Fruit fly (Drosophila melanogaster) whole organism, embryonic: ENCODE measurements around the gene CG7182.

Experiments used
- Antp ChIP-seq: fragments of 200-800 bp; sonication (Bioruptor generic); optimal IDR thresholded peaks from 3 replicates; lab custom pipeline; 2016; ENCODE audit warnings: missing biosample characterization, missing genetic modification characterization
- Bgb ChIP-seq: fragments of 200-800 bp; sonication (Bioruptor generic); IDR thresholded peaks from 2 replicates; pipeline ENCODE4 v1.3.6; 2022; ENCODE audit warnings: missing biosample characterization, missing genetic modification characterization; ENCODE audit not compliant: partially characterized antibody
- Bteb2 ChIP-seq: fragments of 200-800 bp; sonication (Bioruptor generic); optimal IDR thresholded peaks from 2 replicates; lab custom pipeline; 2016; ENCODE audit warnings: missing biosample characterization, missing genetic modification characterization
- CG10462 ChIP-seq: fragments of 200-800 bp; sonication (Bioruptor generic); optimal IDR thresholded peaks from 2 replicates; lab custom pipeline; 2016; ENCODE audit warnings: missing biosample characterization, missing genetic modification characterization
- CG10543 ChIP-seq: fragments of 200-800 bp; sonication (Bioruptor generic); optimal IDR thresholded peaks from 3 replicates; lab custom pipeline; 2017; ENCODE audit warnings: missing biosample characterization, mild to moderate bottlenecking, missing genetic modification characterization, moderate library complexity
- CG11504 ChIP-seq: fragments of 200-800 bp; sonication (Bioruptor generic); optimal IDR thresholded peaks from 3 replicates; lab custom pipeline; 2019; ENCODE audit warnings: missing biosample characterization, mild to moderate bottlenecking, missing genetic modification characterization, moderate library complexity
- CG11695 ChIP-seq: fragments of 200-800 bp; sonication (Bioruptor generic); IDR thresholded peaks from 3 replicates; pipeline ENCODE4 v1.3.6; 2022; ENCODE audit warnings: missing biosample characterization, missing genetic modification characterization
- CG12769 ChIP-seq: fragments of 200-800 bp; sonication (Bioruptor generic); optimal IDR thresholded peaks from 2 replicates; lab custom pipeline; 2019; ENCODE audit warnings: missing biosample characterization, mild to moderate bottlenecking, missing genetic modification characterization, moderate library complexity
- CG14667 ChIP-seq: fragments of 200-800 bp; sonication (Bioruptor generic); IDR thresholded peaks from 2 replicates; pipeline ENCODE4 v1.3.6; 2022; ENCODE audit warnings: missing biosample characterization, missing genetic modification characterization
- CG15479 ChIP-seq: fragments of 200-800 bp; sonication (Bioruptor generic); optimal IDR thresholded peaks from 3 replicates; lab custom pipeline; 2019; ENCODE audit warnings: missing biosample characterization, mild to moderate bottlenecking, missing genetic modification characterization, moderate library complexity
- CG1792 ChIP-seq: fragments of 200-800 bp; sonication (Bioruptor generic); optimal IDR thresholded peaks from 2 replicates; lab custom pipeline; 2016; ENCODE audit warnings: missing biosample characterization, missing genetic modification characterization
- CG31224 ChIP-seq: fragments of 200-800 bp; sonication (Bioruptor generic); IDR thresholded peaks from 2 replicates; pipeline ENCODE4 v1.3.6; 2022; ENCODE audit warnings: missing biosample characterization, missing genetic modification characterization
- CG32772 ChIP-seq: fragments of 200-800 bp; sonication (Bioruptor generic); IDR thresholded peaks from 2 replicates; pipeline ENCODE4 v1.3.6; 2022; ENCODE audit warnings: missing biosample characterization, missing genetic modification characterization
- CG4820 ChIP-seq: fragments of 200-800 bp; sonication (Bioruptor generic); optimal IDR thresholded peaks from 3 replicates; lab custom pipeline; 2016; ENCODE audit warnings: missing biosample characterization, missing genetic modification characterization
- CG5180 ChIP-seq: fragments of 200-800 bp; sonication (Bioruptor generic); optimal IDR thresholded peaks from 3 replicates; lab custom pipeline; 2017; ENCODE audit warnings: missing biosample characterization, missing genetic modification characterization, mild to moderate bottlenecking, moderate library complexity, missing genetic modification reagents
- CG6254 ChIP-seq: fragments of 200-800 bp; sonication (Bioruptor generic); optimal IDR thresholded peaks from 3 replicates; lab custom pipeline; 2017; ENCODE audit warnings: mild to moderate bottlenecking, missing biosample characterization, missing genetic modification reagents, missing genetic modification characterization
- CG6765 ChIP-seq: fragments of 200-800 bp; sonication (Bioruptor generic); optimal IDR thresholded peaks from 3 replicates; lab custom pipeline; 2017; ENCODE audit warnings: missing biosample characterization, mild to moderate bottlenecking, missing genetic modification characterization
- CG7357 ChIP-seq: fragments of 200-800 bp; sonication (Bioruptor generic); IDR thresholded peaks from 3 replicates; pipeline ENCODE4 v1.3.6; 2022; ENCODE audit warnings: missing biosample characterization, missing genetic modification characterization
- CG7839 ChIP-seq: fragments of 200-800 bp; sonication (Bioruptor generic); optimal IDR thresholded peaks from 3 replicates; lab custom pipeline; 2018; ENCODE audit warnings: missing biosample characterization, mild to moderate bottlenecking, missing genetic modification characterization, moderate library complexity
- CG8388 ChIP-seq: fragments of 200-800 bp; sonication (Bioruptor generic); optimal IDR thresholded peaks from 2 replicates; lab custom pipeline; 2019; ENCODE audit warnings: missing biosample characterization, mild to moderate bottlenecking, missing genetic modification characterization, moderate library complexity
- Camta ChIP-seq: fragments of 200-800 bp; sonication (Bioruptor generic); optimal IDR thresholded peaks from 2 replicates; lab custom pipeline; 2016; ENCODE audit warnings: missing biosample characterization, missing genetic modification characterization
- D ChIP-seq, 2 experiments: fragments of 200-800 bp in 1 of 2; fragments of >200 bp in 1 of 2; sonication (Bioruptor generic) in 1 of 2; optimal IDR thresholded peaks; 2 replicates in 1 of 2; 3 replicates in 1 of 2; lab custom pipeline; 2017; ENCODE audit warnings: mild to moderate bottlenecking in 1 of 2, missing biosample characterization in 1 of 2, missing genetic modification characterization in 1 of 2, missing genetic modification reagents in 1 of 2
- Dek ChIP-seq: fragments of 200-800 bp; sonication (Bioruptor generic); optimal IDR thresholded peaks from 3 replicates; lab custom pipeline; 2019; ENCODE audit warnings: missing biosample characterization, mild to moderate bottlenecking, missing genetic modification characterization, moderate library complexity
- Dp ChIP-seq: fragments of 200-800 bp; sonication (Bioruptor generic); optimal IDR thresholded peaks from 2 replicates; lab custom pipeline; 2018; ENCODE audit warnings: missing biosample characterization, mild to moderate bottlenecking, missing genetic modification characterization, moderate library complexity
- ERR ChIP-seq: fragments of 200-800 bp; sonication (Bioruptor generic); optimal IDR thresholded peaks from 2 replicates; lab custom pipeline; 2016; ENCODE audit warnings: missing biosample characterization, missing genetic modification characterization
- H15 ChIP-seq: fragments of 200-800 bp; sonication (Bioruptor generic); IDR thresholded peaks from 3 replicates; pipeline ENCODE4 v1.3.6; 2022; ENCODE audit warnings: missing biosample characterization, missing genetic modification characterization
- HLH3B ChIP-seq: fragments of 200-800 bp; sonication (Bioruptor generic); IDR thresholded peaks from 2 replicates; pipeline ENCODE4 v1.3.6; 2022; ENCODE audit warnings: missing biosample characterization, missing genetic modification characterization
- NC2β ChIP-seq: fragments of 200-800 bp; sonication (Bioruptor generic); optimal IDR thresholded peaks from 2 replicates; lab custom pipeline; 2016; ENCODE audit warnings: missing biosample characterization, missing genetic modification characterization
- Tbp ChIP-seq: fragments of >200 bp; optimal IDR thresholded peaks from 2 replicates; lab custom pipeline; 2018; ENCODE audit warnings: missing biosample characterization, missing genetic modification characterization
- bcd ChIP-seq: fragments of 200-800 bp; sonication (Bioruptor generic); optimal IDR thresholded peaks from 2 replicates; lab custom pipeline; 2017; ENCODE audit warnings: missing biosample characterization, mild to moderate bottlenecking, missing genetic modification characterization
- crp ChIP-seq, 2 experiments: fragments of 200-800 bp; sonication (Bioruptor generic); optimal IDR thresholded peaks; 2 replicates in 1 of 2; 3 replicates in 1 of 2; lab custom pipeline; 2017; ENCODE audit warnings: missing biosample characterization in 2 of 2, missing genetic modification characterization in 2 of 2, mild to moderate bottlenecking in 1 of 2, moderate library complexity in 1 of 2
- danr ChIP-seq: fragments of 200-800 bp; sonication (Bioruptor generic); IDR thresholded peaks from 2 replicates; pipeline ENCODE4 v1.3.6; 2022; ENCODE audit warnings: missing biosample characterization, missing genetic modification characterization
- dmrt11E ChIP-seq: fragments of 200-800 bp; sonication (Bioruptor generic); optimal IDR thresholded peaks from 3 replicates; lab custom pipeline; 2018; ENCODE audit warnings: missing biosample characterization, mild to moderate bottlenecking, missing genetic modification characterization, moderate library complexity
- ems ChIP-seq: fragments of 200-800 bp; sonication (Bioruptor generic); optimal IDR thresholded peaks from 3 replicates; lab custom pipeline; 2016; ENCODE audit warnings: missing biosample characterization, missing genetic modification characterization
- esg ChIP-seq: fragments of 200-800 bp; sonication (Bioruptor generic); conservative IDR thresholded peaks from 2 replicates; pipeline ENCODE4 v1.3.6; 2022; ENCODE audit warnings: missing biosample characterization, missing genetic modification characterization
- exex ChIP-seq: fragments of 200-800 bp; sonication (Bioruptor generic); optimal IDR thresholded peaks from 4 replicates; lab custom pipeline; 2018; ENCODE audit warnings: missing biosample characterization, mild to moderate bottlenecking, missing genetic modification characterization, moderate library complexity
- grau ChIP-seq: fragments of 200-800 bp; optimal IDR thresholded peaks from 3 replicates; lab custom pipeline; 2019; ENCODE audit warnings: missing biosample characterization, mild to moderate bottlenecking, missing genetic modification characterization, moderate library complexity
- kay ChIP-seq: fragments of 200-800 bp; sonication (Bioruptor generic); optimal IDR thresholded peaks from 2 replicates; lab custom pipeline; 2016; ENCODE audit warnings: missing biosample characterization, missing genetic modification characterization
- lbe ChIP-seq: fragments of 200-800 bp; sonication (Bioruptor generic); optimal IDR thresholded peaks from 2 replicates; lab custom pipeline; 2016; ENCODE audit warnings: missing biosample characterization, mild to moderate bottlenecking, missing genetic modification characterization
- lilli ChIP-seq: fragments of 200-800 bp; sonication (Bioruptor generic); optimal IDR thresholded peaks from 3 replicates; lab custom pipeline; 2016; ENCODE audit warnings: missing biosample characterization, missing genetic modification characterization
- maf-S ChIP-seq: fragments of 200-800 bp; sonication (Bioruptor generic); optimal IDR thresholded peaks from 2 replicates; lab custom pipeline; 2016; ENCODE audit warnings: missing biosample characterization, missing genetic modification characterization
- onecut ChIP-seq: fragments of 200-800 bp; sonication (Bioruptor generic); IDR thresholded peaks from 2 replicates; pipeline ENCODE4 v1.3.6; 2022; ENCODE audit warnings: missing biosample characterization, missing genetic modification characterization
- psq ChIP-seq: fragments of 200-800 bp; sonication (Bioruptor generic); optimal IDR thresholded peaks from 2 replicates; lab custom pipeline; 2017; ENCODE audit warnings: missing biosample characterization, missing genetic modification characterization
- repo ChIP-seq: fragments of 200-800 bp; sonication (Bioruptor generic); optimal IDR thresholded peaks from 2 replicates; lab custom pipeline; 2016; ENCODE audit warnings: missing biosample characterization, missing genetic modification characterization
- salm ChIP-seq: fragments of 200-800 bp; sonication (Bioruptor generic); optimal IDR thresholded peaks from 2 replicates; lab custom pipeline; 2018; ENCODE audit warnings: missing biosample characterization, mild to moderate bottlenecking, missing genetic modification characterization
- stc ChIP-seq: fragments of 200-800 bp; sonication (Bioruptor generic); IDR thresholded peaks from 2 replicates; pipeline ENCODE4 v1.3.6; 2022; ENCODE audit warnings: missing biosample characterization, missing genetic modification characterization
- tgo ChIP-seq: fragments of 200-800 bp; sonication (Bioruptor generic); IDR thresholded peaks from 3 replicates; pipeline ENCODE4 v1.3.6; 2022; ENCODE audit warnings: missing biosample characterization, missing genetic modification characterization
- trem ChIP-seq: fragments of 200-800 bp; optimal IDR thresholded peaks from 3 replicates; lab custom pipeline; 2019; ENCODE audit warnings: missing biosample characterization, mild to moderate bottlenecking, missing genetic modification characterization, moderate library complexity
- ttk ChIP-seq: fragments of 200-800 bp; sonication (Bioruptor generic); IDR thresholded peaks from 2 replicates; pipeline ENCODE4 v2.1.2; 2022; ENCODE audit warnings: missing biosample characterization, missing genetic modification characterization
- wor ChIP-seq: fragments of 200-800 bp; sonication (Bioruptor generic); IDR thresholded peaks from 2 replicates; pipeline ENCODE4 v1.3.6; 2022; ENCODE audit warnings: missing biosample characterization, missing genetic modification characterization
- zf30C ChIP-seq: fragments of 200-800 bp; sonication (Bioruptor generic); optimal IDR thresholded peaks from 3 replicates; lab custom pipeline; 2018; ENCODE audit warnings: missing biosample characterization, mild to moderate bottlenecking, missing genetic modification characterization

CG7182 gene

dm6 chr3L:8395630-8396168, 49.5 kb upstream of the CG7182 start, which contains the start of gene CG7120 (continued):
- TF ChIP-seq CG8388 (GFP tag; lab: Kevin White, UChicago) (peak; percentile 39), CG14667 (no peak), H15 (GFP tag; lab: Robert Waterston, UW) (no peak), trem (peak; percentile 20), CG7357 (GFP tag; lab: Robert Waterston, UW) (no peak), ems (GFP tag; lab: Kevin White, UChicago) (no peak), CG31224 (GFP tag; lab: Robert Waterston, UW) (no peak), HLH3B (GFP tag; lab: Robert Waterston, UW) (no peak), onecut (no peak), lbe (GFP tag; lab: Kevin White, UChicago) (no peak), repo (GFP tag; lab: Kevin White, UChicago) (peak; percentile 6), Dek (peak; percentile 20), stc (GFP tag; lab: Robert Waterston, UW) (no peak), Antp (GFP tag; lab: Kevin White, UChicago) (peak; percentile 37), CG12769 (tag; lab: Kevin White, UChicago) (no peak), CG5180 (peak; percentile 15), lilli (GFP tag; lab: Kevin White, UChicago) (peak; percentile 52), D (optimal IDR thresholded peaks at IDR 0.05; lab: Kevin White, UChicago) (no peak), D (GFP tag; optimal IDR thresholded peaks at IDR 0.05; lab: Kevin White, UChicago) (peak; percentile 62), crp (GFP tag; optimal IDR thresholded peaks at IDR 0.05; lab: Kevin White, UChicago) (no peak), CG6765 (GFP tag; lab: Kevin White, UChicago) (no peak), CG10462 (GFP tag; lab: Kevin White, UChicago) (no peak), Bgb (GFP tag; lab: Robert Waterston, UW) (no peak), esg (GFP tag; lab: Robert Waterston, UW) (no peak), CG1792 (GFP tag; lab: Kevin White, UChicago) (no peak), Camta (peak; percentile 1), CG4820 (GFP tag; lab: Kevin White, UChicago) (peak; percentile 61), grau (tag; lab: Kevin White, UChicago) (peak; percentile 61), ttk (GFP tag; lab: Robert Waterston, UW) (peak; percentile 30; the same call in 1 of the 2 replicates), Dp (no peak), Tbp (no peak), NC2β (GFP tag; lab: Kevin White, UChicago) (peak; percentile 28), ERR (GFP tag; lab: Kevin White, UChicago) (no peak), salm (peak; percentile 14), exex (tag; lab: Kevin White, UChicago) (no peak), zf30C (GFP tag; lab: Kevin White, UChicago) (peak; percentile 82), CG15479 (no peak), danr (GFP tag; lab: Robert Waterston, UW) (no peak), bcd (GFP tag; lab: Kevin White, UChicago) (peak; percentile 27), maf-S (GFP tag; lab: Kevin White, UChicago) (peak; percentile 26), wor (no peak), CG32772 (GFP tag; lab: Robert Waterston, UW) (no peak), CG10543 (no peak), CG6254 (peak; percentile 40), dmrt11E (tag; lab: Kevin White, UChicago) (peak; percentile 66), psq (no peak), tgo (GFP tag; lab: Robert Waterston, UW) (no peak), Bteb2 (GFP tag; lab: Kevin White, UChicago) (peak; percentile 49), kay (GFP tag; lab: Kevin White, UChicago) (no peak), CG11504 (tag; lab: Kevin White, UChicago) (peak; percentile 93), CG11695 (GFP tag; lab: Robert Waterston, UW) (peak; percentile 44; the same call in 2 of the 3 replicates), CG7839 (tag; lab: Kevin White, UChicago) (peak; percentile 68)
